Worm (Caenorhabditis elegans) whole organism, late embryonic: ENCODE results near the gene cutl-2.

Experiments
- ama-1 ChIP-seq: fragments of 150-350 bp; optimal IDR thresholded peaks from 2 replicates; lab custom pipeline; 2014
- ceh-2 ChIP-seq: sonication (generic microtip); optimal IDR thresholded peaks from 2 replicates; lab custom pipeline; 2016; ENCODE audit warnings: missing genotype, missing genetic modification characterization, missing compliant biosample characterization
- ceh-22 ChIP-seq: sonication (generic microtip); optimal IDR thresholded peaks from 2 replicates; lab custom pipeline; 2017; ENCODE audit warnings: missing biosample characterization, missing genetic modification characterization
- gmeb-2 ChIP-seq: sonication (generic microtip); optimal IDR thresholded peaks from 2 replicates; lab custom pipeline; 2016; ENCODE audit warnings: missing genetic modification characterization, inconsistent platforms, missing compliant biosample characterization
- hlh-30 ChIP-seq: sonication (generic microtip); optimal IDR thresholded peaks from 2 replicates; lab custom pipeline; 2017; ENCODE audit warnings: antibody characterized with exemption, missing genetic modification characterization, missing compliant biosample characterization; ENCODE audit not compliant: insufficient read depth
- lim-6 ChIP-seq: sonication (generic microtip); optimal IDR thresholded peaks from 2 replicates; lab custom pipeline; 2016; ENCODE audit warnings: missing genetic modification characterization, missing compliant biosample characterization
- lin-11 ChIP-seq: fragments of 200-800 bp; sonication (Bioruptor generic); optimal IDR thresholded peaks from 2 replicates; lab custom pipeline; 2018; ENCODE audit warnings: mild to moderate bottlenecking, missing genetic modification characterization, missing compliant biosample characterization
- nfya-1 ChIP-seq: sonication (generic microtip); optimal IDR thresholded peaks from 2 replicates; lab custom pipeline; 2017; ENCODE audit warnings: missing genetic modification characterization, mild to moderate bottlenecking, missing compliant biosample characterization, antibody characterized with exemption, moderate library complexity
- nhr-232 ChIP-seq: sonication (generic microtip); optimal IDR thresholded peaks from 2 replicates; lab custom pipeline; 2016; ENCODE audit warnings: missing genetic modification characterization, missing compliant biosample characterization
- pax-1 ChIP-seq: fragments of 150-350 bp; optimal IDR thresholded peaks from 2 replicates; lab custom pipeline; 2014; ENCODE audit warnings: missing biosample characterization, missing genetic modification characterization
- pqm-1 ChIP-seq: sonication (generic microtip); optimal IDR thresholded peaks from 2 replicates; lab custom pipeline; 2016; ENCODE audit warnings: missing genetic modification characterization, missing compliant biosample characterization
- syd-9 ChIP-seq: sonication (generic microtip); optimal IDR thresholded peaks from 2 replicates; lab custom pipeline; 2016; ENCODE audit warnings: mild to moderate bottlenecking, missing genetic modification characterization, moderate library complexity, missing compliant biosample characterization
- ttx-3 ChIP-seq: sonication (generic microtip); optimal IDR thresholded peaks from 2 replicates; lab custom pipeline; 2016; ENCODE audit warnings: missing genetic modification reagents, missing genetic modification characterization, missing compliant biosample characterization

- no peak for TF ChIP-seq pqm-1
- TF ChIP-seq nfya-1, result no peak
- TF ChIP-seq lin-11 (tag; lab: Kevin White, UChicago), result no peak
- no peak for TF ChIP-seq ceh-22 (tag; lab: Kevin White, UChicago)
- no peak for TF ChIP-seq ama-1 (lab: Kevin White, UChicago)
- TF ChIP-seq hlh-30 (tag; lab: Kevin White, UChicago), result no peak
- no peak for TF ChIP-seq lim-6
- TF ChIP-seq syd-9 (tag; lab: Kevin White, UChicago), result no peak
- TF ChIP-seq nhr-232 (tag; lab: Kevin White, UChicago), result no peak
- no peak for TF ChIP-seq gmeb-2 (tag; lab: Kevin White, UChicago)
- no peak for TF ChIP-seq ceh-2 (tag; lab: Kevin White, UChicago)
- TF ChIP-seq pax-1 (tag; lab: Kevin White, UChicago), result no peak
- no peak for TF ChIP-seq ttx-3 (tag; lab: Kevin White, UChicago)
Observed at ce11 chrII:9729866-9730265, 5.4 kb upstream of the cutl-2 start.
